Worm (Caenorhabditis elegans) whole organism, late embryonic: ENCODE results near the gene F18A11.5.

Experiments
- K09A11.1 ChIP-seq: sonication (generic microtip); optimal IDR thresholded peaks from 2 replicates; lab custom pipeline; 2017; ENCODE audit warnings: antibody characterized with exemption, mild to moderate bottlenecking, missing genetic modification characterization, missing compliant biosample characterization; ENCODE audit not compliant: insufficient read depth
- T23F11.4 ChIP-seq: fragments of 200-800 bp; sonication (Bioruptor generic); optimal IDR thresholded peaks from 2 replicates; lab custom pipeline; 2018; ENCODE audit warnings: mild to moderate bottlenecking, missing genetic modification characterization, missing compliant biosample characterization
- dmd-4 ChIP-seq: sonication (generic microtip); optimal IDR thresholded peaks from 2 replicates; lab custom pipeline; 2016; ENCODE audit warnings: borderline replicate concordance, missing genetic modification characterization, missing compliant biosample characterization
- fkh-10 ChIP-seq: fragments of 150-350 bp; optimal IDR thresholded peaks from 2 replicates; lab custom pipeline; 2014; ENCODE audit warnings: missing biosample characterization, missing genetic modification reagents, missing genetic modification characterization

- TF ChIP-seq K09A11.1 (tag; lab: Kevin White, UChicago), result no peak
- TF ChIP-seq fkh-10, result no peak
- TF ChIP-seq dmd-4 (tag; lab: Kevin White, UChicago), result no peak
- TF ChIP-seq T23F11.4 (GFP tag; lab: Kevin White, UChicago), result no peak
Observed at ce11 chrII:12960206-12960605, 53.9 kb downstream of the F18A11.5 start.
